Fruit fly (Drosophila melanogaster): ENCODE data around the gene Marcal1.
A peak's percentile ranks its signal among the peaks of the same experiment; 100 is the strongest.

The Marcal1 gene

dm6 chr2L:4976988-4977551 lies 21.8 kb downstream of the Marcal1 start, which contains the start of the genes Gmd and CG3792 (continued):
- peak; percentile 96 for TF ChIP-seq Meics (GFP tag; optimal IDR thresholded peaks at IDR 0.05)

- peak; percentile 52 for TF ChIP-seq MBD-R2 (GFP tag; IDR thresholded peaks at IDR 0.05)
- no peak for TF ChIP-seq Sox102F (GFP tag; optimal IDR thresholded peaks at IDR 0.05)
- no peak for TF ChIP-seq CG9797 (GFP tag; optimal IDR thresholded peaks at IDR 0.05)
- TF ChIP-seq ftz-f1 (GFP tag; optimal IDR thresholded peaks at IDR 0.05), result no peak
- no peak for TF ChIP-seq chif (GFP tag; optimal IDR thresholded peaks at IDR 0.05)
- TF ChIP-seq pzg (GFP tag; optimal IDR thresholded peaks at IDR 0.05), result peak; percentile 8
- TF ChIP-seq Hand (GFP tag; optimal IDR thresholded peaks at IDR 0.05), result no peak
- peak in 1 of 2 experiments; percentile 83 for TF ChIP-seq crp (GFP tag; optimal IDR thresholded peaks at IDR 0.05)
- TF ChIP-seq so (GFP tag; IDR thresholded peaks at IDR 0.05), result no peak
- peak; percentile 83 for TF ChIP-seq CG3281 (GFP tag; optimal IDR thresholded peaks at IDR 0.05)
- TF ChIP-seq pho (GFP tag; optimal IDR thresholded peaks at IDR 0.05), result no peak
- TF ChIP-seq fd3F (GFP tag; optimal IDR thresholded peaks at IDR 0.05), result no peak
- no peak for TF ChIP-seq CG16815 (GFP tag; optimal IDR thresholded peaks at IDR 0.05)
- no peak for TF ChIP-seq E2f1 (GFP tag; IDR thresholded peaks at IDR 0.05)
- TF ChIP-seq CG4328 (GFP tag; optimal IDR thresholded peaks at IDR 0.05), result no peak
- no peak for TF ChIP-seq CrebB (tag; optimal IDR thresholded peaks at IDR 0.05)
- no peak for TF ChIP-seq BtbVII (GFP tag; optimal IDR thresholded peaks at IDR 0.05)
- no peak for TF ChIP-seq CG11093 (GFP tag; IDR thresholded peaks at IDR 0.05)
- TF ChIP-seq CG12236 (GFP tag; optimal IDR thresholded peaks at IDR 0.05), result no peak
- TF ChIP-seq pb (GFP tag; optimal IDR thresholded peaks at IDR 0.05), result no peak
- peak; percentile 77 for TF ChIP-seq Dp (GFP tag; optimal IDR thresholded peaks at IDR 0.05)
- TF ChIP-seq gfzf (GFP tag; optimal IDR thresholded peaks at IDR 0.05), result no peak
- TF ChIP-seq CG18599 (GFP tag; optimal IDR thresholded peaks at IDR 0.05), result no peak
- no peak for TF ChIP-seq ab (GFP tag; optimal IDR thresholded peaks at IDR 0.05)
- TF ChIP-seq seq (GFP tag; IDR thresholded peaks at IDR 0.05), result no peak
- no peak for TF ChIP-seq CG9876 (GFP tag; optimal IDR thresholded peaks at IDR 0.05)
- no peak for TF ChIP-seq sima (GFP tag; optimal IDR thresholded peaks at IDR 0.05)
- no peak for TF ChIP-seq sd (tag; optimal IDR thresholded peaks at IDR 0.05)
- peak; percentile 88 for TF ChIP-seq E2f2 (GFP tag; IDR thresholded peaks at IDR 0.05)
- TF ChIP-seq exex (tag; optimal IDR thresholded peaks at IDR 0.05), result no peak
- TF ChIP-seq Atf-2 (GFP tag; optimal IDR thresholded peaks at IDR 0.05), result no peak
- TF ChIP-seq ac (GFP tag; optimal IDR thresholded peaks at IDR 0.05), result no peak
- no peak for TF ChIP-seq CG6272 (GFP tag; IDR thresholded peaks at IDR 0.05)
- no peak for TF ChIP-seq tgo (GFP tag; IDR thresholded peaks at IDR 0.05)
- peak; percentile 16; the same call in 1 of the 2 replicates for TF ChIP-seq CG13287 (GFP tag; IDR thresholded peaks at IDR 0.05; ENCODE audit: partially characterized antibody)
- no peak for TF ChIP-seq CHES-1-like (GFP tag; optimal IDR thresholded peaks at IDR 0.05)
- no peak for TF ChIP-seq dpn (GFP tag; optimal IDR thresholded peaks at IDR 0.05)
- no peak for TF ChIP-seq Mes4 (GFP tag; optimal IDR thresholded peaks at IDR 0.05)
- peak; percentile 97 for TF ChIP-seq CG6254 (GFP tag; optimal IDR thresholded peaks at IDR 0.05)
- TF ChIP-seq CG42726 (GFP tag; IDR thresholded peaks at IDR 0.05; ENCODE audit: partially characterized antibody), result no peak
- TF ChIP-seq CG6765 (GFP tag; optimal IDR thresholded peaks at IDR 0.05), result no peak
- TF ChIP-seq Nf-YC (tag; optimal IDR thresholded peaks at IDR 0.05), result no peak
- peak; percentile 17 for TF ChIP-seq CG18011 (GFP tag; optimal IDR thresholded peaks at IDR 0.05)
- TF ChIP-seq CG12071 (GFP tag; optimal IDR thresholded peaks at IDR 0.05), result no peak
- no peak for TF ChIP-seq org-1 (GFP tag; optimal IDR thresholded peaks at IDR 0.05)
- no peak for TF ChIP-seq Kr (GFP tag; optimal IDR thresholded peaks at IDR 0.05)
- no peak for TF ChIP-seq CG17912 (GFP tag; optimal IDR thresholded peaks at IDR 0.05)
Observed at dm6 chr2L:4979138-4979537, 23.8 kb downstream of the Marcal1 start, which contains the start of gene CG8891. CG8891 (minus strand) TSS chr2L:4979379.

All from whole organism, embryonic.